Worm (Caenorhabditis elegans) whole organism, L2 larva: ENCODE results near the gene ttr-43.
A peak's percentile ranks its signal among the peaks of the same experiment; 100 is the strongest.

Experiments
- C34F6.9 ChIP-seq: fragments of 150-350 bp; optimal IDR thresholded peaks from 2 replicates; lab custom pipeline; 2014; ENCODE audit warnings: missing biosample characterization, missing genetic modification characterization
- R02D3.7 ChIP-seq: fragments of 150-350 bp; optimal IDR thresholded peaks from 2 replicates; lab custom pipeline; 2014; ENCODE audit warnings: missing biosample characterization, missing genetic modification characterization
- ZK546.5 ChIP-seq: sonication (generic microtip); optimal IDR thresholded peaks from 2 replicates; lab custom pipeline; 2017; ENCODE audit warnings: missing biosample characterization, missing genetic modification characterization
- aly-2 ChIP-seq: fragments of 150-350 bp; optimal IDR thresholded peaks from 2 replicates; lab custom pipeline; 2014; ENCODE audit warnings: missing biosample characterization, missing genetic modification characterization
- ama-1 ChIP-seq: fragments of 150-350 bp; optimal IDR thresholded peaks from 2 replicates; lab custom pipeline; 2018; ENCODE audit warnings: inconsistent platforms
- blmp-1 ChIP-seq: sonication (generic microtip); optimal IDR thresholded peaks from 2 replicates; lab custom pipeline; 2017; ENCODE audit warnings: missing genetic modification characterization, mild to moderate bottlenecking, missing compliant biosample characterization, antibody characterized with exemption, moderate library complexity; ENCODE audit not compliant: insufficient read depth
- ceh-16 ChIP-seq: fragments of 150-350 bp; optimal IDR thresholded peaks from 2 replicates; lab custom pipeline; 2014; ENCODE audit warnings: missing biosample characterization, missing genetic modification characterization
- ceh-82 ChIP-seq: fragments of 150-350 bp; optimal IDR thresholded peaks from 2 replicates; lab custom pipeline; 2014; ENCODE audit warnings: missing biosample characterization, missing genetic modification characterization
- dmd-4 ChIP-seq: sonication (generic microtip); optimal IDR thresholded peaks from 2 replicates; lab custom pipeline; 2017; ENCODE audit warnings: missing biosample characterization, missing genetic modification characterization
- elt-3 ChIP-seq: sonication (generic microtip); optimal IDR thresholded peaks from 2 replicates; lab custom pipeline; 2017; ENCODE audit warnings: missing biosample characterization, missing genetic modification characterization
- fos-1 ChIP-seq: fragments of 150-350 bp; optimal IDR thresholded peaks from 2 replicates; lab custom pipeline; 2014; ENCODE audit warnings: missing biosample characterization, missing genetic modification characterization
- gmeb-1 ChIP-seq: fragments of 150-350 bp; optimal IDR thresholded peaks from 2 replicates; lab custom pipeline; 2014; ENCODE audit warnings: missing biosample characterization, missing genetic modification characterization
- lin-39 ChIP-seq: fragments of 150-350 bp; optimal IDR thresholded peaks from 2 replicates; lab custom pipeline; 2014; ENCODE audit warnings: missing biosample characterization, missing genetic modification reagents, missing genetic modification characterization
- lsy-2 ChIP-seq, 2 experiments: fragments of 150-350 bp in 1 of 2; sonication (generic microtip) in 1 of 2; optimal IDR thresholded peaks; 2 replicates each; lab custom pipeline; 2014 to 2017; ENCODE audit warnings: missing biosample characterization in 2 of 2, missing genetic modification characterization in 2 of 2
- mab-5 ChIP-seq: fragments of 150-350 bp; optimal IDR thresholded peaks from 2 replicates; lab custom pipeline; 2014; ENCODE audit warnings: missing biosample characterization, missing genetic modification characterization
- mbf-1 ChIP-seq: sonication (generic microtip); optimal IDR thresholded peaks from 2 replicates; lab custom pipeline; 2017; ENCODE audit warnings: missing biosample characterization, missing genetic modification characterization
- mdl-1 ChIP-seq, 2 experiments: fragments of 150-350 bp in 1 of 2; sonication (generic microtip) in 1 of 2; optimal IDR thresholded peaks; 2 replicates each; lab custom pipeline; 2017; ENCODE audit warnings: missing biosample characterization in 2 of 2, missing genetic modification characterization in 2 of 2
- nhr-10 ChIP-seq: sonication (generic microtip); optimal IDR thresholded peaks from 2 replicates; lab custom pipeline; 2017; ENCODE audit warnings: missing biosample characterization, missing genetic modification characterization
- nhr-11 ChIP-seq: fragments of 150-350 bp; optimal IDR thresholded peaks from 2 replicates; lab custom pipeline; 2014; ENCODE audit warnings: missing biosample characterization, missing genetic modification characterization
- nhr-12 ChIP-seq: fragments of 150-350 bp; optimal IDR thresholded peaks from 2 replicates; lab custom pipeline; 2014; ENCODE audit warnings: missing biosample characterization, missing genetic modification characterization
- nhr-129 ChIP-seq: fragments of 150-350 bp; optimal IDR thresholded peaks from 2 replicates; lab custom pipeline; 2014; ENCODE audit warnings: missing biosample characterization, missing genetic modification characterization
- nhr-21 ChIP-seq: fragments of 150-350 bp; optimal IDR thresholded peaks from 2 replicates; lab custom pipeline; 2014; ENCODE audit warnings: missing biosample characterization, missing genetic modification characterization
- nhr-23 ChIP-seq: fragments of 150-350 bp; optimal IDR thresholded peaks from 2 replicates; lab custom pipeline; 2014; ENCODE audit warnings: missing biosample characterization, missing genetic modification reagents, missing genetic modification characterization
- nhr-237 ChIP-seq: fragments of 150-350 bp; optimal IDR thresholded peaks from 2 replicates; lab custom pipeline; 2014; ENCODE audit warnings: missing biosample characterization, missing genetic modification characterization
- nhr-25 ChIP-seq: fragments of 150-350 bp; sonication (generic microtip); optimal IDR thresholded peaks from 3 replicates; lab custom pipeline; 2014; ENCODE audit warnings: missing biosample characterization, missing genetic modification characterization
- nhr-6 ChIP-seq: fragments of 150-350 bp; optimal IDR thresholded peaks from 2 replicates; lab custom pipeline; 2014; ENCODE audit warnings: missing biosample characterization, missing genetic modification characterization
- nhr-77 ChIP-seq: fragments of 150-350 bp; optimal IDR thresholded peaks from 2 replicates; lab custom pipeline; 2014; ENCODE audit warnings: missing biosample characterization, missing genetic modification characterization
- peb-1 ChIP-seq: fragments of 150-350 bp; optimal IDR thresholded peaks from 2 replicates; lab custom pipeline; 2014; ENCODE audit warnings: missing biosample characterization, missing genetic modification characterization
- sem-4 ChIP-seq: fragments of 150-350 bp; optimal IDR thresholded peaks from 2 replicates; lab custom pipeline; 2014; ENCODE audit warnings: missing biosample characterization, missing genetic modification reagents, missing genetic modification characterization
- skn-1 ChIP-seq: sonication (generic microtip); optimal IDR thresholded peaks from 2 replicates; lab custom pipeline; 2017; ENCODE audit warnings: missing biosample characterization, missing genetic modification characterization
- sma-3 ChIP-seq: sonication (generic microtip); optimal IDR thresholded peaks from 2 replicates; lab custom pipeline; 2016; ENCODE audit warnings: missing genetic modification reagents, missing genetic modification characterization, missing compliant biosample characterization
- sma-9 ChIP-seq, 2 experiments: fragments of 150-350 bp in 1 of 2; sonication (generic microtip) in 1 of 2; optimal IDR thresholded peaks; 2 replicates each; lab custom pipeline; 2014 to 2016; ENCODE audit warnings: missing genetic modification characterization in 2 of 2, mild to moderate bottlenecking in 1 of 2, missing biosample characterization in 1 of 2, missing compliant biosample characterization in 1 of 2, missing genetic modification reagents in 1 of 2, moderate library complexity in 1 of 2
- snpc-4 ChIP-seq: fragments of 150-350 bp; optimal IDR thresholded peaks from 2 replicates; lab custom pipeline; 2014; ENCODE audit warnings: missing biosample characterization, missing genetic modification characterization
- unc-55 ChIP-seq: fragments of 150-350 bp; sonication (generic microtip); optimal IDR thresholded peaks from 3 replicates; lab custom pipeline; 2014; ENCODE audit warnings: missing biosample characterization, missing genetic modification reagents, missing genetic modification characterization
- unc-62 ChIP-seq: fragments of 150-350 bp; optimal IDR thresholded peaks from 2 replicates; lab custom pipeline; 2014; ENCODE audit warnings: missing biosample characterization, missing genetic modification reagents, missing genetic modification characterization
- ztf-4 ChIP-seq: fragments of 150-350 bp; optimal IDR thresholded peaks from 2 replicates; lab custom pipeline; 2014; ENCODE audit warnings: missing biosample characterization, missing genetic modification characterization

ttr-43 gene

DNA sequence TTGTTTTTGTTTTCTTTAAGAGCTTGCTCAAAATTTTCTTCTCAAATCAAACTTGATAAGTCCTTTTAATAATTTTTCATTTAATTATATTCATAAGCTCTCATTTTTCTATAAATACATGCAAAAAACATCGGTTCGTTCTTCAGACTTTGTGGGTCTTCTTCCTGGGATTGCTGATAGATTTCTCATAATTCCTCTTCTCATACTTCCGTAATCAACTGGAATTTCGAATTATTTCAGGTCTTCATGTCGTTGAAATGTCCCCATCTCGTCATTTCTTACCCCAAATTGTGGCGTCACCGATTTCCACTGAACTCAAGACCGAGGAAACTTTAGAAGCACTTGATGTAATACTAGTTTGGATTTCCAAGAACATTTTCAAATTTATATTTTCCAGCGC lies 25.6 kb downstream of the ttr-43 start:
- TF ChIP-seq sma-9 (GFP tag; optimal IDR thresholded peaks at IDR 0.05; lab: Kevin White, UChicago) (peak; percentile 9), sma-9 (tag; optimal IDR thresholded peaks at IDR 0.05; lab: Kevin White, UChicago) (no peak), ZK546.5 (tag; lab: Kevin White, UChicago) (no peak)

DNA sequence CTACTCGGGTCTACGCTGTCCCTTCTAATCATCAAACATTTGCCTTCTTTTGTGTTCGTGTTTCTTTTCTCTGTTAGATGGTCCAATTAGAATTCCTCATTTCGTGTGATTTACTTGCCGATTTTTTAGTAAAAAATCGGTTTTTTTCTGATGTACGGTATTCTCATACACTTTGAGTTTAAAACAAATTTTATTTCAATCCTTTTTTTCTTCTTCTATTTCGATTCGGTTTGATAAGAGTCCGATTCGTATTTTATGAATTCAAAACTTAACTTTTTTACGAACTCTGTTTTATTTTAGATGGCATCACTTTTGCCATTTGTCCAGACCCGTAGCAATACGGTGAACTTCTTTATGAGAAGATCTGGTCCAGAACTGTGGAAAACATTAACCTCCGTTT lies 27.3 kb downstream of the ttr-43 start, which contains the start of gene mrps-5:
Gene mrps-5 (plus strand): TSS at position 301 of the 400 bp plus-strand sequence.
- TF ChIP-seq blmp-1 (tag; lab: Kevin White, UChicago) (no peak), nhr-10 (tag; lab: Kevin White, UChicago) (no peak), unc-55 (GFP tag; lab: Kevin White, UChicago) (no peak), mdl-1 (tag; optimal IDR thresholded peaks at IDR 0.05; lab: Kevin White, UChicago) (no peak), mbf-1 (tag; lab: Kevin White, UChicago) (no peak), nhr-6 (tag; lab: Kevin White, UChicago) (no peak), nhr-237 (tag; lab: Kevin White, UChicago) (no peak), ama-1 (lab: Kevin White, UChicago) (no peak), fos-1 (tag; lab: Kevin White, UChicago) (no peak), peb-1 (no peak), nhr-11 (tag; lab: Kevin White, UChicago) (no peak), R02D3.7 (no peak), ceh-82 (no peak), nhr-12 (tag; lab: Kevin White, UChicago) (no peak), dmd-4 (tag; lab: Kevin White, UChicago) (no peak)

DNA sequence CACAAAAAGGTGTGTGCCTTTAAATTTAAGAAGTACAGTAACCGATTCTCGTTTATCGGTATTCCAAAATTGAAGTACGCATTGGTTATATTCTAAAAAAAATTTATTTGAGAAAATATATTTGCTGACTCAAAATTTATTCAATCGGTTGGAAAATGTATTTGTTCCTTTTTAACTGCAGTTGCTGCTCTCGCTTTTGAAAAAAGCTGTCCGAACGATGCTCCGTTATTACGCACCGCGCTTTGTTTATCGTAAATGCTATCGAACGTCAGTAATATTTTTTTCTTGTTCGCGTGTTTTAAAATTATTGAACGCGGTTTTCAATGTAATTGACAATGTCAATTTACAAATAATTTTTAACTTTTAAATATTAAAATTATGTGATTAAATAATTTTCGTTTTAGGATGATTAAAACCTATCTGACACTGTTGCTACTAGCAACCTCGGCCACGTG lies 30.1 kb downstream of the ttr-43 start, which contains the start of gene sel-1:
Gene sel-1 (plus strand): TSS at position 405 of the 455 bp plus-strand sequence.
- TF ChIP-seq unc-55 (GFP tag; lab: Kevin White, UChicago) (peak; percentile 31), lsy-2 (tag; optimal IDR thresholded peaks at IDR 0.05; lab: Kevin White, UChicago) (peak; percentile 1 to 19), C34F6.9 (peak; percentile 48), nhr-129 (tag; lab: Kevin White, UChicago) (no peak), R02D3.7 (no peak), nhr-6 (tag; lab: Kevin White, UChicago) (no peak), peb-1 (no peak)

DNA sequence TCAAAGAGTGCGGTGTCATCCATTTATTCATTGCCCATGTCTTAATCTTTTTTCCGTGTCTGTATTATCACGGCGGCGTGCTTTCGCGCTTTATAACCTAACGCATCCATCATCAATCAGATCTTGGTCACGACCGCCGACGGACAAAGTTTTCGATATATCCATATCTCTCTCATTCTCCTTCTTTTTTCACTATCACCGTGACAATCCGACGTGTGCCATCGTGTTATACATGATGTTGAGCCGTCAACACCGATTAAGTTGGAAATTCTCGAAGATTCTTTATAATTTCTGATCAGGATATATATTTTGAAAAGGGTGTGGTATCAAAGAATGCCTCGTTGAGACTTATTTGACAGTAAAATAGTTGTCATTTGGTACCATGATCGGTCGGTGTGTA lies 33.6 kb downstream of the ttr-43 start:
- TF ChIP-seq gmeb-1 (tag; lab: Kevin White, UChicago) (peak; percentile 8), ama-1 (lab: Kevin White, UChicago) (peak; percentile 10), lin-39 (tag; lab: Kevin White, UChicago) (no peak), aly-2 (tag; lab: Kevin White, UChicago) (no peak), nhr-11 (tag; lab: Kevin White, UChicago) (no peak), nhr-77 (tag; lab: Kevin White, UChicago) (no peak), nhr-21 (peak; percentile 70), skn-1 (tag; lab: Kevin White, UChicago) (no peak), mbf-1 (tag; lab: Kevin White, UChicago) (no peak), sma-3 (peak; percentile 32), sma-9 (GFP tag; optimal IDR thresholded peaks at IDR 0.05; lab: Kevin White, UChicago) (peak; percentile 41), sma-9 (tag; optimal IDR thresholded peaks at IDR 0.05; lab: Kevin White, UChicago) (no peak)

DNA sequence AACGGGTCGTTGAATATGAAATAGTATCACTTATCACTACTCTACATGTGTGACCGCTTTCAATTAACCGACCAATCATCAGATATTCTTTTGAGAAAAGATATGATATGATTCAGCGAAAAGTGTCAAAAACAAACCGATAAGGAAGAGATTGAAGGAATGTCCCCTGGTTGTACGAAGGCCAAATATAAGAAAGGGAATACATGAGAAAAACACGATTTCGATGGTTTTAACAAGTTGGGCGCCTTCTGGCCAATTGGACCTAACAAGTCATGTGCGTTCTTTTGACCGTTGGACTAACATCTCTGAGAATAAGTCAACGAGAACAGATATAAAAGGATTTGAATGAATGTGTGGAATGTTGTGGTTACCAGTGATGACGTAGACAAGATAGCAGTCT lies 34.6 kb downstream of the ttr-43 start:
- peak; percentile 24 for TF ChIP-seq ama-1 (lab: Kevin White, UChicago)
- peak; percentile 47 for TF ChIP-seq nhr-129 (tag; lab: Kevin White, UChicago)
- peak; percentile 58 for TF ChIP-seq nhr-21
- no peak for TF ChIP-seq mdl-1 (tag; optimal IDR thresholded peaks at IDR 0.05; lab: Kevin White, UChicago)
- no peak for TF ChIP-seq mbf-1 (tag; lab: Kevin White, UChicago)
- TF ChIP-seq gmeb-1 (tag; lab: Kevin White, UChicago): peak; percentile 13
- peak; percentile 51 for TF ChIP-seq sma-9 (GFP tag; optimal IDR thresholded peaks at IDR 0.05; lab: Kevin White, UChicago)
- no peak for TF ChIP-seq sma-9 (tag; optimal IDR thresholded peaks at IDR 0.05; lab: Kevin White, UChicago)
- TF ChIP-seq sma-3: peak; percentile 78
- TF ChIP-seq blmp-1 (tag; lab: Kevin White, UChicago): peak; percentile 38
- no peak for TF ChIP-seq nhr-12 (tag; lab: Kevin White, UChicago)

DNA sequence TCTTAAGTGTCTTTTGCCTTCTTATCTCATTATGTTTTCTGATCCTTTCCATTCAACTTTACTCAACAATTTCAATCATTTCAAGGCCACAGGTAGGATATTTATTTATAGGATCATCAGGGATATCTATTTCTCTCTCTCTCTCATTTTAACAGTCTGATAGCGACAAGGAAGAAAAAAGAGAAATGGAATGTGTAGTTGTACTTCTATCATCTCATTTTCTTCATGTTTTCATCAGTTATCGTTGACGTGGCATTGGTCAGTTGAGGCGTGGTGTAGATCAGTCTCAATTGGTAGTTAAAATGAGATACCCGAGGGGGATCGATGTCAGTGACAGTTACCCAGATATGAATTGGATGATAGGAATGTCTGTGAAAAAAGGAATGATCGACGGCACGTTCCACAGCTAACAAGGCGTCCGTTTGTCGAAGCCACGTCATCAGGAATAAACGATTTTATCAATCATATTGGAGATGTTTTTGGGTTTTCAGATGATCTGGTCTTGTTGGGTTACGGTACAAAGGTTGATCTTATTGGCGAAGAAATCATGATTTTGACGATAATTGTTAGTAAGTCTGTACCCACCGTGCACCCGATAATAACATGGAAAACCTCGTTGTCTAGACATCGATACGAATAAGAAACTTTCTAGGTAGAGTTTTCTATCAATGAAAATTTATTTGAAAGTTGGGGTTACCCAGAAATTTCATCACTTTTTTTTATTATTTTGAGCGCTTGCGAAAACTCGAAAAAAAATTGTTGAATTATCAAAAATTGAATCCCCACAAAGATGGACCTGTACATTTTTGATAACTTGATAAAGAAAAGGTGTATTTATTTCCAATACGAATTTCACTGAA lies 36.1 kb downstream of the ttr-43 start:
- TF ChIP-seq ceh-16 (tag; lab: Kevin White, UChicago): no peak
- no peak for TF ChIP-seq unc-62 (GFP tag; lab: Kevin White, UChicago)
- TF ChIP-seq peb-1: no peak
- TF ChIP-seq nhr-25 (tag; lab: Kevin White, UChicago): peak; percentile 76
- no peak for TF ChIP-seq sem-4 (tag; lab: Kevin White, UChicago)
- TF ChIP-seq dmd-4 (tag; lab: Kevin White, UChicago): no peak
- no peak for TF ChIP-seq mab-5 (tag; lab: Kevin White, UChicago)
- TF ChIP-seq gmeb-1 (tag; lab: Kevin White, UChicago): peak; percentile 39
- TF ChIP-seq fos-1 (tag; lab: Kevin White, UChicago): peak; percentile 15
- no peak for TF ChIP-seq nhr-23
- TF ChIP-seq elt-3 (tag; lab: Kevin White, UChicago): no peak
- TF ChIP-seq nhr-12 (tag; lab: Kevin White, UChicago): no peak
- TF ChIP-seq nhr-10 (tag; lab: Kevin White, UChicago): no peak
- TF ChIP-seq nhr-11 (tag; lab: Kevin White, UChicago): no peak
- no peak for TF ChIP-seq lin-39 (tag; lab: Kevin White, UChicago)
- TF ChIP-seq skn-1 (tag; lab: Kevin White, UChicago): no peak
- TF ChIP-seq aly-2 (tag; lab: Kevin White, UChicago): no peak
- TF ChIP-seq ztf-4 (tag; lab: Kevin White, UChicago): no peak
- TF ChIP-seq unc-55 (GFP tag; lab: Kevin White, UChicago): no peak
- no peak for TF ChIP-seq snpc-4 (tag; lab: Kevin White, UChicago)
- no peak for TF ChIP-seq ZK546.5 (tag; lab: Kevin White, UChicago)
- TF ChIP-seq nhr-21: peak; percentile 81
